Worm (Caenorhabditis elegans) whole organism, L4 larva: Measurements from ENCODE around the gene let-4.

ENCODE experiments used
- D1046.2 ChIP-seq: fragments of 200-800 bp; sonication (Bioruptor generic); IDR thresholded peaks from 2 replicates; pipeline ENCODE4 v1.3.6; 2022; ENCODE audit warnings: missing genetic modification characterization, missing compliant biosample characterization
- T20F7.1 ChIP-seq: fragments of 200-800 bp; sonication (Bioruptor generic); optimal IDR thresholded peaks from 2 replicates; lab custom pipeline; 2018; ENCODE audit warnings: mild to moderate bottlenecking, missing genetic modification characterization, missing compliant biosample characterization
- Y105C5A.15 ChIP-seq: fragments of 200-800 bp; sonication (Bioruptor generic); IDR thresholded peaks from 2 replicates; pipeline ENCODE4 v1.3.6; 2022; ENCODE audit warnings: missing genetic modification characterization, missing compliant biosample characterization
- Y48G9A.11 ChIP-seq: fragments of 200-800 bp; sonication (Bioruptor generic); IDR thresholded peaks from 2 replicates; pipeline ENCODE4 v1.3.6; 2022; ENCODE audit warnings: missing genetic modification reagents, missing genetic modification characterization, missing compliant biosample characterization
- Y5F2A.4 ChIP-seq: fragments of 200-800 bp; sonication (Bioruptor generic); optimal IDR thresholded peaks from 2 replicates; lab custom pipeline; 2018; ENCODE audit warnings: mild to moderate bottlenecking, missing genetic modification characterization, missing compliant biosample characterization
- aha-1 ChIP-seq: fragments of 150-350 bp; peaks from one replicate; lab custom pipeline; 2014; ENCODE audit warnings: missing biosample characterization, missing genetic modification characterization
- ceh-20 ChIP-seq: fragments of 200-800 bp; sonication (Bioruptor generic); IDR thresholded peaks from 2 replicates; pipeline ENCODE4 v1.3.6; 2022; ENCODE audit warnings: missing genetic modification reagents, missing genetic modification characterization, missing compliant biosample characterization
- ceh-32 ChIP-seq: sonication (generic microtip); optimal IDR thresholded peaks from 2 replicates; lab custom pipeline; 2016; ENCODE audit warnings: mild to moderate bottlenecking, missing genetic modification characterization, missing compliant biosample characterization; ENCODE audit not compliant: poor library complexity
- ceh-82 ChIP-seq: sonication (generic microtip); optimal IDR thresholded peaks from 2 replicates; lab custom pipeline; 2017; ENCODE audit warnings: missing biosample characterization, missing genetic modification characterization
- ctbp-1 ChIP-seq: fragments of 200-800 bp; sonication (Bioruptor generic); IDR thresholded peaks from 2 replicates; pipeline ENCODE4 v1.3.6; 2022; ENCODE audit warnings: missing genetic modification reagents, missing genetic modification characterization, missing compliant biosample characterization
- daf-12 ChIP-seq: fragments of 150-350 bp; optimal IDR thresholded peaks from 2 replicates; lab custom pipeline; 2014; ENCODE audit warnings: missing biosample characterization, missing genetic modification reagents, missing genetic modification characterization
- daf-8 ChIP-seq: fragments of 200-800 bp; sonication (Bioruptor generic); IDR thresholded peaks from 2 replicates; pipeline ENCODE4 v1.3.6; 2022; ENCODE audit warnings: missing genetic modification characterization, missing compliant biosample characterization
- dmd-6 ChIP-seq: fragments of 200-800 bp; sonication (Bioruptor generic); IDR thresholded peaks from 2 replicates; pipeline ENCODE4 v1.3.6; 2022; ENCODE audit warnings: missing genetic modification reagents, missing genetic modification characterization, missing compliant biosample characterization
- dpl-1 ChIP-seq: fragments of 150-350 bp; optimal IDR thresholded peaks from 2 replicates; lab custom pipeline; 2014; ENCODE audit warnings: missing biosample characterization, missing genetic modification reagents, missing genetic modification characterization
- duxl-1 ChIP-seq: sonication (generic microtip); optimal IDR thresholded peaks from 2 replicates; lab custom pipeline; 2016; ENCODE audit warnings: mild to moderate bottlenecking, missing genetic modification characterization, moderate library complexity, missing compliant biosample characterization; ENCODE audit not compliant: poor library complexity
- fkh-10 ChIP-seq: fragments of 150-350 bp; optimal IDR thresholded peaks from 2 replicates; lab custom pipeline; 2014; ENCODE audit warnings: missing biosample characterization, missing genetic modification reagents, missing genetic modification characterization
- gei-8 ChIP-seq: fragments of 200-800 bp; sonication (Bioruptor generic); optimal IDR thresholded peaks from 2 replicates; lab custom pipeline; 2018; ENCODE audit warnings: mild to moderate bottlenecking, missing genetic modification characterization, missing compliant biosample characterization
- hlh-11 ChIP-seq: fragments of 200-800 bp; sonication (Bioruptor generic); optimal IDR thresholded peaks from 2 replicates; lab custom pipeline; 2018; ENCODE audit warnings: mild to moderate bottlenecking, missing genetic modification characterization, missing compliant biosample characterization
- hlh-30 ChIP-seq: sonication (generic microtip); optimal IDR thresholded peaks from 2 replicates; lab custom pipeline; 2017; ENCODE audit warnings: antibody characterized with exemption, mild to moderate bottlenecking, missing genetic modification characterization, missing compliant biosample characterization; ENCODE audit not compliant: insufficient read depth
- lim-7 ChIP-seq: fragments of 200-800 bp; sonication (Bioruptor generic); IDR thresholded peaks from 2 replicates; pipeline ENCODE4 v1.3.6; 2022; ENCODE audit warnings: missing genetic modification characterization, missing compliant biosample characterization
- lin-1 ChIP-seq: fragments of 200-800 bp; sonication (Bioruptor generic); IDR thresholded peaks from 2 replicates; pipeline ENCODE4 v1.3.6; 2022; ENCODE audit warnings: missing genetic modification reagents, missing genetic modification characterization, missing compliant biosample characterization
- lin-13 ChIP-seq: fragments of 150-350 bp; optimal IDR thresholded peaks from 2 replicates; lab custom pipeline; 2014; ENCODE audit warnings: missing biosample characterization, missing genetic modification reagents, missing genetic modification characterization
- lin-15B ChIP-seq: fragments of 150-350 bp; sonication (generic microtip); optimal IDR thresholded peaks from 3 replicates; lab custom pipeline; 2014; ENCODE audit warnings: missing biosample characterization, missing genetic modification characterization
- madf-9 ChIP-seq: fragments of 200-800 bp; sonication (Bioruptor generic); conservative IDR thresholded peaks from 2 replicates; pipeline ENCODE4 v1.3.6; 2022; ENCODE audit warnings: missing genetic modification reagents, missing genetic modification characterization, missing compliant biosample characterization
- mdl-1 ChIP-seq, 2 experiments: fragments of 150-350 bp in 1 of 2; sonication (generic microtip) in 1 of 2; optimal IDR thresholded peaks; 2 replicates each; lab custom pipeline; 2014 to 2017; ENCODE audit warnings: missing biosample characterization in 2 of 2, missing genetic modification characterization in 2 of 2
- mdt-29 ChIP-seq: fragments of 200-800 bp; sonication (Bioruptor generic); IDR thresholded peaks from 2 replicates; pipeline ENCODE4 v1.3.6; 2022; ENCODE audit warnings: missing genetic modification reagents, missing genetic modification characterization, missing compliant biosample characterization
- nhr-111 ChIP-seq: fragments of 200-800 bp; sonication (Bioruptor generic); optimal IDR thresholded peaks from 2 replicates; lab custom pipeline; 2018; ENCODE audit warnings: mild to moderate bottlenecking, missing genetic modification characterization, missing compliant biosample characterization
- nhr-25 ChIP-seq: sonication (generic microtip); optimal IDR thresholded peaks from 2 replicates; lab custom pipeline; 2017; ENCODE audit warnings: missing genetic modification characterization, mild to moderate bottlenecking, missing compliant biosample characterization, antibody characterized with exemption, moderate library complexity, borderline replicate concordance; ENCODE audit not compliant: insufficient read depth
- nhr-28 ChIP-seq: fragments of 150-350 bp; optimal IDR thresholded peaks from 2 replicates; lab custom pipeline; 2014; ENCODE audit warnings: missing biosample characterization, missing genetic modification characterization
- nhr-42 ChIP-seq: fragments of 200-800 bp; sonication (Bioruptor generic); IDR thresholded peaks from 2 replicates; pipeline ENCODE4 v1.3.6; 2022; ENCODE audit warnings: missing genetic modification characterization, missing compliant biosample characterization
- nhr-48 ChIP-seq: sonication (generic microtip); optimal IDR thresholded peaks from 2 replicates; lab custom pipeline; 2016; ENCODE audit warnings: mild to moderate bottlenecking, missing genetic modification characterization, missing compliant biosample characterization
- pqm-1 ChIP-seq: sonication (generic microtip); optimal IDR thresholded peaks from 2 replicates; lab custom pipeline; 2017; ENCODE audit warnings: missing biosample characterization, missing genetic modification characterization
- rbr-2 ChIP-seq: sonication (generic microtip); optimal IDR thresholded peaks from 2 replicates; lab custom pipeline; 2016; ENCODE audit warnings: missing genotype, missing genetic modification characterization, missing compliant biosample characterization
- saeg-2 ChIP-seq: fragments of 200-800 bp; sonication (Bioruptor generic); IDR thresholded peaks from 2 replicates; pipeline ENCODE4 v1.3.6; 2022; ENCODE audit warnings: missing genetic modification reagents, missing genetic modification characterization, missing compliant biosample characterization
- sdz-12 ChIP-seq: fragments of 200-800 bp; sonication (Bioruptor generic); optimal IDR thresholded peaks from 2 replicates; lab custom pipeline; 2018; ENCODE audit warnings: mild to moderate bottlenecking, missing genetic modification characterization, missing compliant biosample characterization
- set-16 ChIP-seq: fragments of 200-800 bp; sonication (Bioruptor generic); IDR thresholded peaks from 2 replicates; pipeline ENCODE4 v1.3.6; 2022; ENCODE audit warnings: missing genetic modification reagents, missing genetic modification characterization, missing compliant biosample characterization
- tag-97 ChIP-seq: fragments of 200-800 bp; sonication (Bioruptor generic); IDR thresholded peaks from 2 replicates; pipeline ENCODE4 v1.3.6; 2022; ENCODE audit warnings: missing genetic modification characterization, missing compliant biosample characterization
- unc-62 ChIP-seq, 3 experiments: fragments of 150-350 bp in 1 of 3; sonication (generic microtip); optimal IDR thresholded peaks in 2 of 3; peaks in 1 of 3; 1 replicate in 1 of 3; 2 replicates in 2 of 3; lab custom pipeline; 2014 to 2017; ENCODE audit warnings: missing biosample characterization in 3 of 3, missing genetic modification characterization in 3 of 3, missing genetic modification reagents in 3 of 3, missing genotype in 1 of 3
- vab-7 ChIP-seq: fragments of 200-800 bp; sonication (Bioruptor generic); IDR thresholded peaks from 2 replicates; pipeline ENCODE4 v1.3.6; 2022; ENCODE audit warnings: missing genetic modification reagents, missing genetic modification characterization, missing compliant biosample characterization
- zag-1 ChIP-seq: fragments of 150-350 bp; optimal IDR thresholded peaks from 2 replicates; lab custom pipeline; 2014; ENCODE audit warnings: missing biosample characterization, missing genetic modification characterization
- zip-11 ChIP-seq: fragments of 200-800 bp; sonication (Bioruptor generic); IDR thresholded peaks from 2 replicates; pipeline ENCODE4 v1.3.6; 2022; ENCODE audit warnings: missing genetic modification characterization, missing compliant biosample characterization
- ztf-7 ChIP-seq: fragments of 150-350 bp; optimal IDR thresholded peaks from 2 replicates; lab custom pipeline; 2014; ENCODE audit warnings: missing biosample characterization, missing genetic modification characterization

Gene let-4

DNA sequence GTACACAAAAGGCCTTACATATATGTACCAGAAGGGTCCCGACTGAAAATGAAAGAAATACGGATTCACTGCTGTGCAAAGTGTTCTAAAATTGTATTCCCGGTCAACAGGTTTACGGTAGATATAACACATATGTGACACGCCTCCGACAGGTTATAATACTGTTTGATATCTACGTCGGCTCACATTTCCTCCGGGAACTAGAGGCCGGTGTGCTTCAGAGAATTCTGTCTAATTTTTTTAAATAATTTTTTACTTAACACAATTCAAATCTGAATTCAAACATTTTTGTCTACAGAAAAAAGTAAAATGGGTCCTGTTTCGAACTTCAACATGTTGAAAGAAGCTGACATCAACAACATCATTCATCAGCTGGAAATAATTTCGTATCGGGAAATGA lies 34.5 kb upstream of the let-4 start, which contains the start of gene T24C2.3:
TSS of gene T24C2.3 (plus strand) at position 301 of the 400 bp plus-strand sequence.
- no peak for TF ChIP-seq lin-15B (tag; lab: Kevin White, UChicago)
- no peak for TF ChIP-seq Y105C5A.15 (GFP tag; lab: Robert Waterston, UW)
- TF ChIP-seq tag-97 = no peak
- no peak for TF ChIP-seq D1046.2 (GFP tag; lab: Robert Waterston, UW)
- TF ChIP-seq gei-8 = no peak
- TF ChIP-seq ctbp-1 (GFP tag; lab: Robert Waterston, UW) = no peak
- TF ChIP-seq mdl-1 (tag; optimal IDR thresholded peaks at IDR 0.05; lab: Kevin White, UChicago) = no peak

DNA sequence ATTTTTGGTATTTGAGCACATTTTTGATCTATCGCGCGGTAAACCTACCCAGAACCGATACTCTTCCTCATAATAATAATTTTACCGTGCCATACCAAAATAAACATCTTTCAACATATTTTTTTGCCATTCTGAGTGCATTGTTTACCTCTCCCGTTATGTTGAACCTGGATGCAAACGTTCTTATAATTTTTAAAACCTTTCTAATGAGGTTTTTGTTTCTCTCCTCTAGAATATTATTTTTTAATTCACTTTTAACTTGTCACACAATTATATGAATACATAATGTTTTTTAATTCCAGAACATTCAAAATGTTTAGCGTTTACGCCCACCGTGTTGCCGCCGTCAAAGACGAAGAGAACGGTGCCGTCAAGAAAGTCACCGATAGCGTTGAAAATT lies 32.2 kb upstream of the let-4 start, which contains the start of gene enri-2:
TSS of gene enri-2 (plus strand) at position 301 of the 400 bp plus-strand sequence.
- TF ChIP-seq dmd-6 (no peak), nhr-42 (GFP tag; lab: Robert Waterston, UW) (no peak), daf-12 (tag; lab: Kevin White, UChicago) (no peak), dpl-1 (GFP tag; lab: Kevin White, UChicago) (no peak), daf-8 (no peak), vab-7 (no peak), sdz-12 (GFP tag; lab: Kevin White, UChicago) (no peak), set-16 (GFP tag; lab: Robert Waterston, UW) (no peak), zag-1 (tag; lab: Kevin White, UChicago) (no peak), mdt-29 (GFP tag; lab: Robert Waterston, UW) (no peak), fkh-10 (no peak), ceh-32 (tag; lab: Kevin White, UChicago) (no peak), madf-9 (GFP tag; lab: Robert Waterston, UW) (no peak), ceh-82 (tag; lab: Kevin White, UChicago) (no peak), ceh-20 (GFP tag; lab: Robert Waterston, UW) (no peak), zip-11 (GFP tag; lab: Robert Waterston, UW) (no peak), aha-1 (tag; lab: Kevin White, UChicago) (no peak), lin-15B (tag; lab: Kevin White, UChicago) (no peak)

DNA sequence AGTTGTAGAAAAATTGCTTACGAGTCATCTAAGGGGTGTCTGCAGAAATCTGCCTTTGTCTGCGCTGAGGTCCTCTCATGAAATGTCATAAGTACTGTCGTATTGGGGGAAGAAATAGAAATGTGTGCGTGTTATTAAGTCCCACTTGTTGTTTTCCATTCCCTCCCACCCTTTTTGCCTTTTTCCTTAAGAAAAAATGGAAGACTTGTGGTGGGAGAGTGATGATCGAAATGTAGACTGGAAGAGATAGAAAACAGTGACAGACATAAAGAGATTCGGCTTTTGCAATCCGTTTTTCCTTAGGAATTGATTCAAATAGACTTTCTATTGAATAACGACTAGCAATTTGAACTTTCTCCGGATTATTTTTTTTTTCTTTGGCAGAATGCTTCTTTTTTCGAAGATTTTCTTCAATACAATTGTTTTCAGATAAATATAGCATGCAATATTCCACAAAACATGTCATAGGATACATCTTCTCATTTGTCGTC lies 28.0 kb upstream of the let-4 start, which contains the start of gene ram-5:
TSS of gene ram-5 (plus strand) at position 441 of the 491 bp plus-strand sequence.
- TF ChIP-seq T20F7.1 (GFP tag; lab: Kevin White, UChicago) (no peak), aha-1 (tag; lab: Kevin White, UChicago) (peak; percentile 95)
- TF ChIP-seq, all 104 proteins: peak for 1

DNA sequence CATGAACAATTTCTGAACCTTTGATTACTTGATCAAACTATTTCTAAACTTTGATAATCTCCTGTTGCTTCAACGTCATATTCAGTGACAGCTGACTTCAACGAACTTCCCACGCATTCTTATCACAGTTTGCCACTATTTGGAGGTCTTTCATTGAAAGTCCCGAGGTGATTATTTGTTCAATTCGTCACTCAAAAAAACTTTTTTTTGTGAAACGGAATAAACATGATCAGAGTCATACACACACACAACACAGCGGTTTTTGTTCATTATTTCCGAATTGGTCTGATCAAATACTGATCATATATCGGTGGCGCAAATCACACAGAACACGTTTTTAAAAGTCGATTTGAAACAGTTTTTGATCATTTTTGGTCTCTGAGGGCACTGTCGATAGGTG lies 21.3 kb upstream of the let-4 start:
- TF ChIP-seq rbr-2 (tag; lab: Kevin White, UChicago) = no peak
- peak; percentile 33; the same call in 1 of the 2 replicates for TF ChIP-seq dmd-6
- no peak for TF ChIP-seq fkh-10
- peak; percentile 65 for TF ChIP-seq aha-1 (tag; lab: Kevin White, UChicago)
- TF ChIP-seq hlh-30 = peak; percentile 78
- TF ChIP-seq nhr-28 (tag; lab: Kevin White, UChicago) = peak; percentile 24

DNA sequence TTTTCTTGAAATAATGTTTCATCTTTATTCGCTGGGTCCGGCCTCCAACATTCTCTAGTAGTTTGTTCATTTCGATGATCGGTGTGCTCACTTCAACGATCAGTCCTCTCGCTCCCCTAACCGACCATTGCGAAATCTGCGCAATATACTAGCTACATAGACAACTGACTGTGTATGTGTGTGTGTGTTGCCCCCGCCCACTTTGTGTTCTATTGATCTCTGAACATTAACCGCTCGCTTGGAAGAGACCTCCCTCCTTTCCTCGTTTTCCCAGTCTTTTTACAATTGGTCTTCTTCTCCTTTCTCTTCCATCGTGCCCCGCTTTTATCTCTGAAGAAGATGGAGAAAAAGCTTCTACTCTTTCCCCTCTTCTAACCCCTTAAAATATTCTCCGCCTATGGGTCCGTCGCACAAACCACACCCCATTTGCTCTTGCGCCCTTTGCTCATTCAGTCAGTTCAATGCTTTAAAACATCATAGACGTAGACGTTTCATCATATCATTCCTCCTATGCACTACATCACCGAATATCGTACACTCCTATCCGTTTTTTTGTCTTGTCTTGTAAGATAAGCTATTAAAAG lies 20.3 kb upstream of the let-4 start:
- TF ChIP-seq nhr-25 (tag; lab: Kevin White, UChicago) = no peak
- no peak for TF ChIP-seq Y48G9A.11
- TF ChIP-seq hlh-11 (tag; lab: Kevin White, UChicago) = peak; percentile 76
- no peak for TF ChIP-seq pqm-1 (tag; lab: Kevin White, UChicago)
- TF ChIP-seq lin-13 (GFP tag; lab: Kevin White, UChicago) = peak; percentile 7
- no peak for TF ChIP-seq lim-7 (GFP tag; lab: Robert Waterston, UW)
- no peak for TF ChIP-seq mdt-29 (GFP tag; lab: Robert Waterston, UW)
- TF ChIP-seq nhr-48 (tag; lab: Kevin White, UChicago) = peak; percentile 5
- TF ChIP-seq hlh-30 = peak; percentile 69
- no peak for TF ChIP-seq Y5F2A.4
- peak; percentile 82 for TF ChIP-seq ztf-7 (tag; lab: Kevin White, UChicago)
- no peak for TF ChIP-seq duxl-1 (tag; lab: Kevin White, UChicago)
- TF ChIP-seq unc-62 (GFP tag; optimal IDR thresholded peaks at IDR 0.05 in 1 of 2; lab: Kevin White, UChicago) = peak in 1 of 2 experiments; percentile 98
- TF ChIP-seq unc-62 (tag; optimal IDR thresholded peaks at IDR 0.05; lab: Kevin White, UChicago) = peak; percentile 16
- no peak for TF ChIP-seq saeg-2
- TF ChIP-seq set-16 (GFP tag; lab: Robert Waterston, UW) = peak; percentile 19; the same call in 1 of the 2 replicates
- no peak for TF ChIP-seq sdz-12 (GFP tag; lab: Kevin White, UChicago)
- TF ChIP-seq nhr-28 (tag; lab: Kevin White, UChicago) = peak; percentile 77
- no peak for TF ChIP-seq lin-1 (GFP tag; lab: Robert Waterston, UW)
- no peak for TF ChIP-seq nhr-111 (GFP tag; lab: Kevin White, UChicago)
